Worm (Caenorhabditis elegans): ENCODE data around the gene F15B10.3.

The F15B10.3 gene

ce11 chrIV:6631704-6632272, 29.3 kb downstream of the F15B10.3 start, which contains the start of the genes cest-5.1 and C01B10.9 (continued):
- no peak for TF ChIP-seq aptf-3 (GFP tag; IDR thresholded peaks at IDR 0.05)
- TF ChIP-seq nhr-27 (tag; optimal IDR thresholded peaks at IDR 0.05): no peak
- no peak for TF ChIP-seq F23B12.7 (tag; optimal IDR thresholded peaks at IDR 0.05; ENCODE audit: insufficient read depth)
- no peak for TF ChIP-seq dpff-1 (tag; optimal IDR thresholded peaks at IDR 0.05)
- peak in 2 of 3 experiments; percentile 18 to 86 for TF ChIP-seq lin-35 (GFP tag; optimal IDR thresholded peaks at IDR 0.05)
- TF ChIP-seq madf-8 (GFP tag; conservative IDR thresholded peaks at IDR 0.05): no peak
- no peak for TF ChIP-seq Y53G8AR.9 (GFP tag; conservative IDR thresholded peaks at IDR 0.05)
- no peak for TF ChIP-seq ztf-6 (GFP tag; IDR thresholded peaks at IDR 0.05)
- TF ChIP-seq Y67H2A.10 (GFP tag; conservative IDR thresholded peaks at IDR 0.05): peak; percentile 18; the same call in 1 of the 2 replicates
- no peak for TF ChIP-seq hsf-1 (GFP tag; IDR thresholded peaks at IDR 0.05)
- no peak for TF ChIP-seq ztf-22 (GFP tag; optimal IDR thresholded peaks at IDR 0.05)
- TF ChIP-seq dpl-1 (GFP tag; optimal IDR thresholded peaks at IDR 0.05): peak; percentile 76
- TF ChIP-seq attf-6 (GFP tag; IDR thresholded peaks at IDR 0.05): peak; percentile 53; the same call in 1 of the 2 replicates
- peak; percentile 2 for TF ChIP-seq snpc-1.1 (tag; optimal IDR thresholded peaks at IDR 0.05; ENCODE audit: insufficient read depth)
- TF ChIP-seq ama-1 (optimal IDR thresholded peaks at IDR 0.05): no peak
- no peak for TF ChIP-seq ama-1 (GFP tag; optimal IDR thresholded peaks at IDR 0.05)
- no peak for TF ChIP-seq ceh-91 (GFP tag; IDR thresholded peaks at IDR 0.05)
- no peak for TF ChIP-seq B0035.1 (tag; optimal IDR thresholded peaks at IDR 0.05)
- no peak for TF ChIP-seq ztf-26 (tag; optimal IDR thresholded peaks at IDR 0.05)
- TF ChIP-seq mel-28 (tag; optimal IDR thresholded peaks at IDR 0.05; ENCODE audit: borderline replicate concordance): no peak
- TF ChIP-seq xnd-1 (tag; optimal IDR thresholded peaks at IDR 0.05): no peak
- TF ChIP-seq fkh-3 (tag; optimal IDR thresholded peaks at IDR 0.05): no peak
- peak; percentile 90 for TF ChIP-seq lin-54 (GFP tag; optimal IDR thresholded peaks at IDR 0.05)
- TF ChIP-seq C17E4.6 (GFP tag; IDR thresholded peaks at IDR 0.05): no peak
- no peak for TF ChIP-seq ceh-58 (GFP tag; IDR thresholded peaks at IDR 0.05)
- no peak for TF ChIP-seq F57A8.1 (GFP tag; optimal IDR thresholded peaks at IDR 0.05)
- TF ChIP-seq lsl-1 (GFP tag; optimal IDR thresholded peaks at IDR 0.05): no peak
- no peak for TF ChIP-seq C06A6.2 (GFP tag; conservative IDR thresholded peaks at IDR 0.05)
- TF ChIP-seq lag-1 (GFP tag; IDR thresholded peaks at IDR 0.05): no peak
- no peak for TF ChIP-seq egrh-3 (GFP tag; IDR thresholded peaks at IDR 0.05)
- peak; percentile 87 for TF ChIP-seq unc-130 (GFP tag; optimal IDR thresholded peaks at IDR 0.05)
- TF ChIP-seq snpc-4 (GFP tag; optimal IDR thresholded peaks at IDR 0.05): peak; percentile 40
- peak; percentile 50 to 84 (median 73) for TF ChIP-seq snpc-4 (tag; optimal IDR thresholded peaks at IDR 0.05)
- TF ChIP-seq F39B2.1 (GFP tag; IDR thresholded peaks at IDR 0.05): 0 out of 2 replicates have a peak, but pooled peaks have one; percentile 47
- peak; percentile 45 for TF ChIP-seq lin-40 (tag; optimal IDR thresholded peaks at IDR 0.05)
- TF ChIP-seq athp-1 (tag; optimal IDR thresholded peaks at IDR 0.05): no peak
- TF ChIP-seq egl-44 (GFP tag; IDR thresholded peaks at IDR 0.05): no peak
- peak; percentile 50 for TF ChIP-seq snpc-3.4 (tag; optimal IDR thresholded peaks at IDR 0.05)
- TF ChIP-seq K12H6.12 (tag; optimal IDR thresholded peaks at IDR 0.05): peak; percentile 48
- no peak for TF ChIP-seq F55B11.4 (tag; optimal IDR thresholded peaks at IDR 0.05; ENCODE audit: borderline replicate concordance, insufficient read depth)
- TF ChIP-seq die-1 (tag; optimal IDR thresholded peaks at IDR 0.05): no peak
- no peak for TF ChIP-seq madf-6 (GFP tag; IDR thresholded peaks at IDR 0.05)
- no peak for TF ChIP-seq Y95B8A.8 (GFP tag; IDR thresholded peaks at IDR 0.05)
- no peak for TF ChIP-seq K11D2.4 (GFP tag; IDR thresholded peaks at IDR 0.05)
- TF ChIP-seq let-607 (tag; optimal IDR thresholded peaks at IDR 0.05): peak in 1 of 2 experiments; percentile 41
- TF ChIP-seq Y56A3A.18 (GFP tag; IDR thresholded peaks at IDR 0.05): no peak
- TF ChIP-seq tbp1 (GFP tag; optimal IDR thresholded peaks at IDR 0.05): peak; percentile 47
- TF ChIP-seq him-1 (tag; optimal IDR thresholded peaks at IDR 0.05): no peak

All from whole organism, young adult.